Worm (Caenorhabditis elegans): ENCODE data around the gene srh-36.
A peak's percentile ranks its signal among the peaks of the same experiment; 100 is the strongest.

srh-36 gene

ce11 chrV:2845771-2846170 is 24.3 kb upstream of the srh-36 start, which contains the start of gene srj-44:
srj-44 (minus strand) TSS chrV:2845871.
- TF ChIP-seq pha-4 (tag; optimal IDR thresholded peaks at IDR 0.05): no peak
- no peak for TF ChIP-seq ceh-39 (tag; optimal IDR thresholded peaks at IDR 0.05)
- TF ChIP-seq nhr-2 (tag; optimal IDR thresholded peaks at IDR 0.05): no peak
- no peak for TF ChIP-seq snpc-4 (tag; optimal IDR thresholded peaks at IDR 0.05)
- TF ChIP-seq ham-2 (GFP tag; optimal IDR thresholded peaks at IDR 0.05): no peak
- TF ChIP-seq unc-62 (GFP tag; optimal IDR thresholded peaks at IDR 0.05): no peak
- no peak for TF ChIP-seq bed-3 (GFP tag; optimal IDR thresholded peaks at IDR 0.05)
- TF ChIP-seq sptf-1 (tag; optimal IDR thresholded peaks at IDR 0.05): no peak
- no peak for TF ChIP-seq mls-2 (tag; optimal IDR thresholded peaks at IDR 0.05)
- no peak for TF ChIP-seq unc-120 (tag; optimal IDR thresholded peaks at IDR 0.05; ENCODE audit: poor library complexity, severe bottlenecking)
- no peak for TF ChIP-seq mep-1 (tag; optimal IDR thresholded peaks at IDR 0.05)
- no peak for TF ChIP-seq ztf-11 (tag; optimal IDR thresholded peaks at IDR 0.05)
- TF ChIP-seq ceh-43 (GFP tag; optimal IDR thresholded peaks at IDR 0.05): no peak
- no peak for TF ChIP-seq nhr-28 (tag; optimal IDR thresholded peaks at IDR 0.05)
- no peak for TF ChIP-seq sem-2 (GFP tag; optimal IDR thresholded peaks at IDR 0.05)
- no peak for TF ChIP-seq ces-1 (GFP tag; optimal IDR thresholded peaks at IDR 0.05)
- TF ChIP-seq unc-39 (tag; optimal IDR thresholded peaks at IDR 0.05): no peak
- TF ChIP-seq hlh-1 (tag; optimal IDR thresholded peaks at IDR 0.05): no peak
- TF ChIP-seq nhr-76 (tag; optimal IDR thresholded peaks at IDR 0.05): no peak
- TF ChIP-seq lin-13 (tag; optimal IDR thresholded peaks at IDR 0.05): no peak

DNA sequence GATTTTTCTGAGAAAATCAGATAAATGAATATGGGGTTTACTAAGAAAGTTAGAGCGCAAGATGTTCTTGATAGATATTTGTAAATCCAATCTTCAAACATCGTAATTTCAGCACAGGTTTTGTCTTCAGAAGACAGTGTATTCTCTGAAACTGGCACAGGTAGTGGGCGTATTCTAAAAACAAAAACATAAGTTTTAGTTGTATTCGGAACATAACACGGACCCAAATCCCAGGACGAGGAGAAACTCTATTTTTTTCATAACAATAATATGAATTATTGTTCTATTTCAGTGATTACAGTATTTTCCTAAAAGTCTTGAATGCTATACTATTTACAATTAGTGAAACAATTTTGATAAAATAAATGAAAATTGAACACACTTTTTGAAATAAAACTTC is 15.0 kb upstream of the srh-36 start, which contains the start of gene srj-45:
srj-45 (minus strand) TSS at position 101 of the 400 bp plus-strand sequence.
- TF ChIP-seq drap-1 (GFP tag; optimal IDR thresholded peaks at IDR 0.05) (no peak), lin-32 (GFP tag; optimal IDR thresholded peaks at IDR 0.05) (no peak), hlh-1 (tag; optimal IDR thresholded peaks at IDR 0.05) (no peak), ztf-11 (tag; optimal IDR thresholded peaks at IDR 0.05) (no peak), sptf-1 (tag; optimal IDR thresholded peaks at IDR 0.05) (no peak), zip-8 (tag; optimal IDR thresholded peaks at IDR 0.05) (no peak), pha-4 (tag; optimal IDR thresholded peaks at IDR 0.05) (no peak), lin-13 (tag; optimal IDR thresholded peaks at IDR 0.05) (no peak), nhr-237 (tag; optimal IDR thresholded peaks at IDR 0.05) (no peak), nhr-12 (tag; optimal IDR thresholded peaks at IDR 0.05) (no peak), elt-3 (tag; optimal IDR thresholded peaks at IDR 0.05) (no peak), ceh-83 (GFP tag; optimal IDR thresholded peaks at IDR 0.05) (no peak), nhr-28 (tag; optimal IDR thresholded peaks at IDR 0.05) (no peak), bed-3 (GFP tag; optimal IDR thresholded peaks at IDR 0.05) (no peak), ham-2 (GFP tag; optimal IDR thresholded peaks at IDR 0.05) (no peak), mls-2 (tag; optimal IDR thresholded peaks at IDR 0.05) (no peak), flh-1 (GFP tag; optimal IDR thresholded peaks at IDR 0.05) (no peak), unc-120 (tag; optimal IDR thresholded peaks at IDR 0.05; ENCODE audit: poor library complexity, severe bottlenecking) (no peak), ceh-39 (tag; optimal IDR thresholded peaks at IDR 0.05) (no peak)

- TF ChIP-seq mab-5 (tag; optimal IDR thresholded peaks at IDR 0.05) (no peak), ham-2 (GFP tag; optimal IDR thresholded peaks at IDR 0.05) (no peak), nhr-76 (tag; optimal IDR thresholded peaks at IDR 0.05) (no peak), bed-3 (GFP tag; optimal IDR thresholded peaks at IDR 0.05) (no peak), M03D4.4 (tag; optimal IDR thresholded peaks at IDR 0.05) (no peak), nhr-2 (tag; optimal IDR thresholded peaks at IDR 0.05) (no peak), mls-2 (tag; optimal IDR thresholded peaks at IDR 0.05) (no peak), ceh-39 (tag; optimal IDR thresholded peaks at IDR 0.05) (no peak), hlh-1 (tag; optimal IDR thresholded peaks at IDR 0.05) (no peak)
Measured at ce11 chrV:2832666-2833065, 11.2 kb upstream of the srh-36 start, which contains the start of gene srj-50. srj-50 (plus strand) TSS chrV:2832966.

ce11 chrV:2830817-2831216 is 9.3 kb upstream of the srh-36 start, which contains the start of gene srw-2:
srw-2 (plus strand) TSS chrV:2830878.
- TF ChIP-seq unc-120 (tag; optimal IDR thresholded peaks at IDR 0.05; ENCODE audit: poor library complexity, severe bottlenecking) (no peak), elt-1 (tag; optimal IDR thresholded peaks at IDR 0.05; ENCODE audit: borderline replicate concordance, insufficient read depth) (no peak), M03D4.4 (tag; optimal IDR thresholded peaks at IDR 0.05) (no peak), lin-32 (GFP tag; optimal IDR thresholded peaks at IDR 0.05) (no peak), ces-1 (GFP tag; optimal IDR thresholded peaks at IDR 0.05) (no peak), lin-13 (tag; optimal IDR thresholded peaks at IDR 0.05) (no peak), pha-4 (tag; optimal IDR thresholded peaks at IDR 0.05) (no peak), unc-39 (tag; optimal IDR thresholded peaks at IDR 0.05) (no peak), nhr-2 (tag; optimal IDR thresholded peaks at IDR 0.05) (no peak)

- no peak for TF ChIP-seq ham-2 (GFP tag; optimal IDR thresholded peaks at IDR 0.05)
- TF ChIP-seq unc-62 (GFP tag; optimal IDR thresholded peaks at IDR 0.05): no peak
- TF ChIP-seq ces-1 (GFP tag; optimal IDR thresholded peaks at IDR 0.05): peak; percentile 33
- TF ChIP-seq cnd-1 (tag; optimal IDR thresholded peaks at IDR 0.05): no peak
- no peak for TF ChIP-seq nhr-76 (tag; optimal IDR thresholded peaks at IDR 0.05)
Measured at ce11 chrV:2826815-2827214, 5.3 kb upstream of the srh-36 start, which contains the start of gene T03D3.5. T03D3.5 (minus strand) TSS chrV:2826835.
